Worm (Caenorhabditis elegans): ENCODE results near the gene dmsr-7.

Gene dmsr-7

ce11 chrV:5426337-5426736 is 21.2 kb downstream of the dmsr-7 start:
- no peak for TF ChIP-seq unc-62 (GFP tag; optimal IDR thresholded peaks at IDR 0.05)

ce11 chrV:5427860-5428259 is 22.7 kb downstream of the dmsr-7 start, which contains the start of gene rhr-1:
Gene rhr-1 (plus strand): TSS chrV:5428160.
- no peak for TF ChIP-seq unc-62 (GFP tag; optimal IDR thresholded peaks at IDR 0.05)

ce11 chrV:5432499-5432898 is 27.3 kb downstream of the dmsr-7 start, which contains the start of gene F08F3.8:
Gene F08F3.8 (minus strand): TSS chrV:5432599.
- no peak for TF ChIP-seq unc-62 (GFP tag; optimal IDR thresholded peaks at IDR 0.05)

ce11 chrV:5433020-5433419 is 27.9 kb downstream of the dmsr-7 start, which contains the start of gene acl-6:
Gene acl-6 (plus strand): TSS chrV:5433386.
- TF ChIP-seq unc-62 (GFP tag; optimal IDR thresholded peaks at IDR 0.05): no peak

- no peak for TF ChIP-seq unc-62 (GFP tag; optimal IDR thresholded peaks at IDR 0.05)
Measured at ce11 chrV:5439068-5439467, 33.9 kb downstream of the dmsr-7 start, which contains the start of gene snpc-1.3. Gene snpc-1.3 (minus strand): TSS chrV:5439168.

- TF ChIP-seq unc-62 (GFP tag; optimal IDR thresholded peaks at IDR 0.05): no peak
Measured at ce11 chrV:5442366-5442765, 37.2 kb downstream of the dmsr-7 start.

ce11 chrV:5444037-5444436 is 38.9 kb downstream of the dmsr-7 start:
- TF ChIP-seq unc-62 (GFP tag; optimal IDR thresholded peaks at IDR 0.05): no peak

ce11 chrV:5445839-5446238 is 40.7 kb downstream of the dmsr-7 start, which contains the start of gene F08F3.1:
Gene F08F3.1 (plus strand): TSS chrV:5446139.
- no peak for TF ChIP-seq unc-62 (GFP tag; optimal IDR thresholded peaks at IDR 0.05)

- no peak for TF ChIP-seq unc-62 (GFP tag; optimal IDR thresholded peaks at IDR 0.05)
Measured at ce11 chrV:5447057-5447456, 41.9 kb downstream of the dmsr-7 start.

- no peak for TF ChIP-seq unc-62 (GFP tag; optimal IDR thresholded peaks at IDR 0.05)
Measured at ce11 chrV:5450742-5451141, 45.6 kb downstream of the dmsr-7 start.

ce11 chrV:5453615-5454014 is 48.5 kb downstream of the dmsr-7 start, which contains the start of gene glc-3:
Gene glc-3 (minus strand): TSS chrV:5453715.
- TF ChIP-seq unc-62 (GFP tag; optimal IDR thresholded peaks at IDR 0.05): no peak

ce11 chrV:5454955-5455354 is 49.8 kb downstream of the dmsr-7 start:
- TF ChIP-seq unc-62 (GFP tag; optimal IDR thresholded peaks at IDR 0.05): no peak

Measured in whole organism, dauer.